Fruit fly (Drosophila melanogaster) whole organism, adult: ENCODE data around the gene CG6345.
A peak's percentile ranks its signal among the peaks of the same experiment; 100 is the strongest.

ENCODE experiments used
- CG11617 ChIP-seq: fragments of 200-800 bp; sonication (Bioruptor generic); optimal IDR thresholded peaks from 2 replicates; lab custom pipeline; 2017; ENCODE audit warnings: mild to moderate bottlenecking, missing biosample characterization, missing genetic modification reagents, missing genetic modification characterization
- CG12768 ChIP-seq: fragments of 200-800 bp; sonication (Bioruptor generic); optimal IDR thresholded peaks from 2 replicates; lab custom pipeline; 2017; ENCODE audit warnings: missing biosample characterization, missing genetic modification characterization, mild to moderate bottlenecking, moderate library complexity, missing genetic modification reagents
- CG14711 ChIP-seq: fragments of 200-800 bp; sonication (Bioruptor generic); optimal IDR thresholded peaks from 2 replicates; lab custom pipeline; 2018; ENCODE audit warnings: missing biosample characterization, mild to moderate bottlenecking, missing genetic modification characterization, moderate library complexity
- CG33017 ChIP-seq: fragments of 200-800 bp; sonication (Bioruptor generic); optimal IDR thresholded peaks from 2 replicates; lab custom pipeline; 2018; ENCODE audit warnings: missing biosample characterization, mild to moderate bottlenecking, missing genetic modification characterization, moderate library complexity
- CG7045 ChIP-seq: fragments of 200-800 bp; sonication (Bioruptor generic); optimal IDR thresholded peaks from 2 replicates; lab custom pipeline; 2017; ENCODE audit warnings: missing biosample characterization, mild to moderate bottlenecking, missing genetic modification characterization
- Hr96 ChIP-seq: fragments of 200-800 bp; sonication (Bioruptor generic); optimal IDR thresholded peaks from 2 replicates; lab custom pipeline; 2016; ENCODE audit warnings: missing biosample characterization, missing genetic modification characterization
- Mnt ChIP-seq: fragments of 200-800 bp; sonication (Bioruptor generic); optimal IDR thresholded peaks from 2 replicates; lab custom pipeline; 2016; ENCODE audit warnings: missing biosample characterization, mild to moderate bottlenecking, missing genetic modification characterization
- cic ChIP-seq: fragments of 200-800 bp; sonication (Bioruptor generic); optimal IDR thresholded peaks from 2 replicates; lab custom pipeline; 2017; ENCODE audit warnings: missing biosample characterization, mild to moderate bottlenecking, missing genetic modification characterization, moderate library complexity
- cnc ChIP-seq, 2 experiments: fragments of >200 bp; optimal IDR thresholded peaks; 2 replicates each; lab custom pipeline; 2017
- ovo ChIP-seq: fragments of 200-800 bp; sonication (Bioruptor generic); optimal IDR thresholded peaks from 2 replicates; lab custom pipeline; 2016; ENCODE audit warnings: missing biosample characterization, missing genetic modification characterization
- pad ChIP-seq: fragments of 200-800 bp; sonication (Bioruptor generic); optimal IDR thresholded peaks from 3 replicates; lab custom pipeline; 2017; ENCODE audit warnings: missing biosample characterization, missing genetic modification characterization, mild to moderate bottlenecking, moderate library complexity, missing genetic modification reagents

- TF ChIP-seq ovo (GFP tag; lab: Kevin White, UChicago): no peak
- peak; percentile 64 for TF ChIP-seq pad (GFP tag; lab: Kevin White, UChicago)
- TF ChIP-seq CG11617 (GFP tag; lab: Kevin White, UChicago): no peak
- peak in 1 of 2 experiments; percentile 17 for TF ChIP-seq cnc (optimal IDR thresholded peaks at IDR 0.05; lab: Kevin White, UChicago)
- TF ChIP-seq Mnt (GFP tag; lab: Kevin White, UChicago): peak; percentile 57
- TF ChIP-seq CG33017 (tag; lab: Kevin White, UChicago): peak; percentile 88
- peak; percentile 90 for TF ChIP-seq CG12768 (GFP tag; lab: Kevin White, UChicago)
- TF ChIP-seq Hr96: peak; percentile 82
- TF ChIP-seq CG14711 (tag; lab: Kevin White, UChicago): peak; percentile 78
- TF ChIP-seq CG7045: peak; percentile 59
- peak; percentile 78 for TF ChIP-seq cic (GFP tag; lab: Kevin White, UChicago)
Observed at dm6 chr3R:10411752-10412549, 3.9 kb downstream of the CG6345 start.
